Worm (Caenorhabditis elegans): ENCODE results near the gene ZK994.6.
A peak's percentile ranks its signal among the peaks of the same experiment; 100 is the strongest.

The ZK994.6 gene

ce11 chrV:8499407-8499806 lies 7.8 kb downstream of the ZK994.6 start:
- TF ChIP-seq unc-55 (GFP tag; optimal IDR thresholded peaks at IDR 0.05) (no peak), elt-3 (tag; optimal IDR thresholded peaks at IDR 0.05) (no peak), nhr-129 (tag; optimal IDR thresholded peaks at IDR 0.05) (no peak), ztf-1 (GFP tag; conservative IDR thresholded peaks at IDR 0.05) (no peak), lin-39 (tag; optimal IDR thresholded peaks at IDR 0.05) (no peak)

- TF ChIP-seq elt-1 (tag; optimal IDR thresholded peaks at IDR 0.05) (no peak), elt-3 (tag; optimal IDR thresholded peaks at IDR 0.05) (no peak), Y55F3AM.14 (GFP tag; optimal IDR thresholded peaks at IDR 0.05) (no peak), ama-1 (optimal IDR thresholded peaks at IDR 0.05) (no peak), F13H6.1 (tag; optimal IDR thresholded peaks at IDR 0.05) (no peak), crh-2 (tag; optimal IDR thresholded peaks at IDR 0.05) (no peak), ceh-16 (tag; optimal IDR thresholded peaks at IDR 0.05) (no peak), mdl-1 (tag; optimal IDR thresholded peaks at IDR 0.05) (no peak), gmeb-1 (tag; optimal IDR thresholded peaks at IDR 0.05) (peak; percentile 0), nhr-12 (tag; optimal IDR thresholded peaks at IDR 0.05) (no peak), egl-27 (tag; optimal IDR thresholded peaks at IDR 0.05) (no peak), aly-2 (tag; optimal IDR thresholded peaks at IDR 0.05) (no peak), fos-1 (tag; optimal IDR thresholded peaks at IDR 0.05) (no peak), sem-4 (tag; optimal IDR thresholded peaks at IDR 0.05) (no peak), zag-1 (tag; optimal IDR thresholded peaks at IDR 0.05) (no peak), nhr-129 (tag; optimal IDR thresholded peaks at IDR 0.05) (peak; percentile 48)
These were observed 11.3 kb downstream of the ZK994.6 start for ce11 chrV:8495965-8496364.

- TF ChIP-seq blmp-1 (tag; optimal IDR thresholded peaks at IDR 0.05; ENCODE audit: insufficient read depth), result no peak
- TF ChIP-seq R02D3.7 (tag; optimal IDR thresholded peaks at IDR 0.05), result no peak
- TF ChIP-seq peb-1 (tag; optimal IDR thresholded peaks at IDR 0.05), result no peak
- TF ChIP-seq ceh-82 (tag; optimal IDR thresholded peaks at IDR 0.05), result no peak
- TF ChIP-seq egl-27 (tag; optimal IDR thresholded peaks at IDR 0.05), result no peak
- no peak for TF ChIP-seq mdl-1 (tag; optimal IDR thresholded peaks at IDR 0.05)
- no peak for TF ChIP-seq nhr-21 (tag; optimal IDR thresholded peaks at IDR 0.05)
- no peak for TF ChIP-seq ztf-11 (tag; optimal IDR thresholded peaks at IDR 0.05)
- TF ChIP-seq snpc-4 (tag; optimal IDR thresholded peaks at IDR 0.05), result no peak
These were observed 12.1 kb downstream of the ZK994.6 start for ce11 chrV:8495106-8495505.

ce11 chrV:8494260-8494939 lies 12.8 kb downstream of the ZK994.6 start, which contains the start of gene pxn-1:
TSS of gene pxn-1 (plus strand) at chrV:8494889.
- TF ChIP-seq unc-55 (GFP tag; optimal IDR thresholded peaks at IDR 0.05), result peak; percentile 74
- no peak for TF ChIP-seq lin-13 (GFP tag; optimal IDR thresholded peaks at IDR 0.05)
- no peak for TF ChIP-seq elt-1 (tag; optimal IDR thresholded peaks at IDR 0.05)
- TF ChIP-seq nhr-129 (tag; optimal IDR thresholded peaks at IDR 0.05), result no peak
- no peak for TF ChIP-seq unc-62 (GFP tag; optimal IDR thresholded peaks at IDR 0.05)
- peak; percentile 73 for TF ChIP-seq mab-5 (tag; optimal IDR thresholded peaks at IDR 0.05)

- TF ChIP-seq nhr-77 (tag; optimal IDR thresholded peaks at IDR 0.05) (no peak), gmeb-1 (tag; optimal IDR thresholded peaks at IDR 0.05) (no peak), nhr-21 (tag; optimal IDR thresholded peaks at IDR 0.05) (no peak), lin-39 (tag; optimal IDR thresholded peaks at IDR 0.05) (no peak)
These were observed 25.9 kb downstream of the ZK994.6 start for ce11 chrV:8481274-8481673.

- no peak for TF ChIP-seq nhr-21 (tag; optimal IDR thresholded peaks at IDR 0.05)
- TF ChIP-seq F13H6.1 (tag; optimal IDR thresholded peaks at IDR 0.05), result no peak
- no peak for TF ChIP-seq ceh-82 (tag; optimal IDR thresholded peaks at IDR 0.05)
- no peak for TF ChIP-seq ztf-4 (tag; optimal IDR thresholded peaks at IDR 0.05)
- no peak for TF ChIP-seq nhr-10 (tag; optimal IDR thresholded peaks at IDR 0.05)
- TF ChIP-seq C34F6.9 (tag; optimal IDR thresholded peaks at IDR 0.05), result no peak
- no peak for TF ChIP-seq crh-2 (tag; optimal IDR thresholded peaks at IDR 0.05)
- TF ChIP-seq Y55F3AM.14 (GFP tag; optimal IDR thresholded peaks at IDR 0.05), result no peak
These were observed 36.3 kb downstream of the ZK994.6 start, which contains the start of gene gplb-1 for ce11 chrV:8470906-8471305. TSS of gene gplb-1 (minus strand) at chrV:8471242.

Data from whole organism, L2 larva.